Worm (Caenorhabditis elegans) whole organism, young adult: ENCODE results near the gene F13D12.10.
"Not testable (repeated sequence)": the region's sequence is repeated elsewhere in the genome, so short reads cannot be mapped to it uniquely, and the experiment has no call there.

Experiments
- B0035.1 ChIP-seq: sonication (generic microtip); optimal IDR thresholded peaks from 2 replicates; lab custom pipeline; 2016; ENCODE audit warnings: missing genetic modification characterization, mild to moderate bottlenecking, missing compliant biosample characterization, missing genotype, missing genetic modification reagents
- F22D6.2 ChIP-seq: sonication (generic microtip); optimal IDR thresholded peaks from 2 replicates; lab custom pipeline; 2016; ENCODE audit warnings: mild to moderate bottlenecking, missing genetic modification characterization, missing compliant biosample characterization
- F33H1.4 ChIP-seq: fragments of 200-800 bp; sonication (Bioruptor generic); IDR thresholded peaks from 2 replicates; pipeline ENCODE4 v1.3.6; 2022; ENCODE audit warnings: missing genetic modification reagents, missing genetic modification characterization, missing compliant biosample characterization
- F37B4.10 ChIP-seq: fragments of 200-800 bp; sonication (Bioruptor generic); IDR thresholded peaks from 2 replicates; pipeline ENCODE4 v1.3.6; 2022; ENCODE audit warnings: missing genetic modification characterization, missing compliant biosample characterization
- F39B2.1 ChIP-seq: fragments of 200-800 bp; sonication (Bioruptor generic); IDR thresholded peaks from 2 replicates; pipeline ENCODE4 v1.3.6; 2022; ENCODE audit warnings: missing genetic modification reagents, missing genetic modification characterization, missing compliant biosample characterization
- T07F8.4 ChIP-seq: sonication (generic microtip); optimal IDR thresholded peaks from 2 replicates; lab custom pipeline; 2016; ENCODE audit warnings: mild to moderate bottlenecking, missing genetic modification characterization, moderate library complexity, missing compliant biosample characterization
- Y53F4B.3 ChIP-seq: fragments of 200-800 bp; sonication (Bioruptor generic); IDR thresholded peaks from 2 replicates; pipeline ENCODE4 v1.3.6; 2022; ENCODE audit warnings: missing genetic modification reagents, missing genetic modification characterization, missing compliant biosample characterization
- Y95B8A.8 ChIP-seq: fragments of 200-800 bp; sonication (Bioruptor generic); IDR thresholded peaks from 2 replicates; pipeline ENCODE4 v1.3.6; 2022; ENCODE audit warnings: missing genetic modification reagents, missing genetic modification characterization, missing compliant biosample characterization
- akir-1 ChIP-seq: fragments of 200-800 bp; sonication (Bioruptor generic); optimal IDR thresholded peaks from 2 replicates; lab custom pipeline; 2018; ENCODE audit warnings: mild to moderate bottlenecking, missing genetic modification characterization, moderate library complexity, missing compliant biosample characterization
- aptf-2 ChIP-seq: fragments of 200-800 bp; sonication (Bioruptor generic); conservative IDR thresholded peaks from 2 replicates; pipeline ENCODE4 v1.3.6; 2022; ENCODE audit warnings: missing genetic modification reagents, missing genetic modification characterization, missing compliant biosample characterization
- aptf-3 ChIP-seq: fragments of 200-800 bp; sonication (Bioruptor generic); IDR thresholded peaks from 2 replicates; pipeline ENCODE4 v1.3.6; 2022; ENCODE audit warnings: missing genetic modification characterization, missing compliant biosample characterization
- atf-7 ChIP-seq: sonication (generic microtip); optimal IDR thresholded peaks from 2 replicates; lab custom pipeline; 2017; ENCODE audit warnings: mild to moderate bottlenecking, missing genetic modification characterization, missing compliant biosample characterization
- athp-1 ChIP-seq: sonication (generic microtip); optimal IDR thresholded peaks from 2 replicates; lab custom pipeline; 2017; ENCODE audit warnings: mild to moderate bottlenecking, missing genetic modification characterization, missing compliant biosample characterization
- attf-5 ChIP-seq: fragments of 200-800 bp; sonication (Bioruptor generic); optimal IDR thresholded peaks from 2 replicates; lab custom pipeline; 2018; ENCODE audit warnings: mild to moderate bottlenecking, missing genetic modification characterization, missing compliant biosample characterization
- attf-6 ChIP-seq: fragments of 200-800 bp; sonication (Bioruptor generic); IDR thresholded peaks from 2 replicates; pipeline ENCODE4 v1.3.6; 2022; ENCODE audit warnings: missing genetic modification reagents, missing genetic modification characterization, missing compliant biosample characterization
- bed-1 ChIP-seq: fragments of 200-800 bp; sonication (Bioruptor generic); IDR thresholded peaks from 2 replicates; pipeline ENCODE4 v1.3.6; 2022; ENCODE audit warnings: missing genetic modification reagents, missing genetic modification characterization, missing compliant biosample characterization
- ceh-100 ChIP-seq: fragments of 200-800 bp; sonication (Bioruptor generic); IDR thresholded peaks from 2 replicates; pipeline ENCODE4 v1.3.6; 2022; ENCODE audit warnings: missing genetic modification reagents, missing genetic modification characterization, missing compliant biosample characterization
- ceh-27 ChIP-seq: fragments of 200-800 bp; sonication (Bioruptor generic); optimal IDR thresholded peaks from 2 replicates; lab custom pipeline; 2018; ENCODE audit warnings: mild to moderate bottlenecking, missing genetic modification characterization, moderate library complexity, missing compliant biosample characterization
- ceh-40 ChIP-seq: fragments of 200-800 bp; sonication (Bioruptor generic); IDR thresholded peaks from 2 replicates; pipeline ENCODE4 v1.3.6; 2022; ENCODE audit warnings: missing genetic modification characterization, missing compliant biosample characterization
- ceh-58 ChIP-seq: fragments of 200-800 bp; sonication (Bioruptor generic); IDR thresholded peaks from 2 replicates; pipeline ENCODE4 v1.3.6; 2022; ENCODE audit warnings: missing genetic modification characterization, missing compliant biosample characterization
- chd-7 ChIP-seq: sonication (generic microtip); optimal IDR thresholded peaks from 2 replicates; lab custom pipeline; 2016; ENCODE audit warnings: mild to moderate bottlenecking, missing genetic modification characterization, moderate library complexity, missing compliant biosample characterization
- dpff-1 ChIP-seq: sonication (generic microtip); optimal IDR thresholded peaks from 2 replicates; lab custom pipeline; 2017; ENCODE audit warnings: mild to moderate bottlenecking, missing genetic modification characterization, missing compliant biosample characterization
- egl-44 ChIP-seq: fragments of 200-800 bp; sonication (Bioruptor generic); IDR thresholded peaks from 2 replicates; pipeline ENCODE4 v1.3.6; 2022; ENCODE audit warnings: missing genetic modification reagents, missing genetic modification characterization, missing compliant biosample characterization
- egrh-3 ChIP-seq: fragments of 200-800 bp; sonication (Bioruptor generic); IDR thresholded peaks from 2 replicates; pipeline ENCODE4 v1.3.6; 2022; ENCODE audit warnings: missing genetic modification reagents, missing genetic modification characterization, missing compliant biosample characterization
- ekl-4 ChIP-seq: fragments of 200-800 bp; sonication (Bioruptor generic); IDR thresholded peaks from 2 replicates; pipeline ENCODE4 v1.3.6; 2022; ENCODE audit warnings: missing genetic modification reagents, missing genetic modification characterization, missing compliant biosample characterization
- ets-4 ChIP-seq: fragments of 200-800 bp; sonication (Bioruptor generic); optimal IDR thresholded peaks from 2 replicates; lab custom pipeline; 2018; ENCODE audit warnings: mild to moderate bottlenecking, missing genetic modification characterization, missing compliant biosample characterization
- hmg-1.2 ChIP-seq: fragments of 200-800 bp; sonication (Bioruptor generic); IDR thresholded peaks from 2 replicates; pipeline ENCODE4 v1.3.6; 2022; ENCODE audit warnings: missing genetic modification reagents, missing genetic modification characterization, missing compliant biosample characterization
- lag-1 ChIP-seq: fragments of 200-800 bp; sonication (Bioruptor generic); IDR thresholded peaks from 2 replicates; pipeline ENCODE4 v1.3.6; 2022; ENCODE audit warnings: missing genetic modification reagents, missing genetic modification characterization, missing compliant biosample characterization
- let-607 ChIP-seq, 2 experiments: fragments of 200-800 bp in 1 of 2; sonication (Bioruptor generic) in 1 of 2; sonication (generic microtip) in 1 of 2; optimal IDR thresholded peaks; 2 replicates each; lab custom pipeline; 2016 to 2018; ENCODE audit warnings: mild to moderate bottlenecking in 2 of 2, missing compliant biosample characterization in 2 of 2, missing genetic modification characterization in 2 of 2, moderate library complexity in 2 of 2, missing genotype in 1 of 2
- lsl-1 ChIP-seq: fragments of 200-800 bp; sonication (Bioruptor generic); optimal IDR thresholded peaks from 2 replicates; lab custom pipeline; 2018; ENCODE audit warnings: mild to moderate bottlenecking, missing genetic modification characterization, moderate library complexity, missing compliant biosample characterization
- madf-10 ChIP-seq: sonication (generic microtip); optimal IDR thresholded peaks from 2 replicates; lab custom pipeline; 2016; ENCODE audit warnings: mild to moderate bottlenecking, missing genetic modification characterization, missing compliant biosample characterization
- madf-3 ChIP-seq: fragments of 200-800 bp; sonication (Bioruptor generic); IDR thresholded peaks from 2 replicates; pipeline ENCODE4 v1.3.6; 2022; ENCODE audit warnings: missing genetic modification reagents, missing genetic modification characterization, missing compliant biosample characterization
- madf-8 ChIP-seq: fragments of 200-800 bp; sonication (Bioruptor generic); conservative IDR thresholded peaks from 2 replicates; pipeline ENCODE4 v1.3.6; 2022; ENCODE audit warnings: missing genetic modification reagents, missing genetic modification characterization, missing compliant biosample characterization
- mcd-1 ChIP-seq: fragments of 200-800 bp; sonication (Bioruptor generic); IDR thresholded peaks from 2 replicates; pipeline ENCODE4 v1.3.6; 2022; ENCODE audit warnings: missing genetic modification reagents, missing genetic modification characterization, missing compliant biosample characterization
- mel-28 ChIP-seq: sonication (generic microtip); optimal IDR thresholded peaks from 2 replicates; lab custom pipeline; 2016; ENCODE audit warnings: borderline replicate concordance, mild to moderate bottlenecking, missing genetic modification characterization, missing compliant biosample characterization
- nfya-2 ChIP-seq: fragments of 200-800 bp; sonication (Bioruptor generic); IDR thresholded peaks from 2 replicates; pipeline ENCODE4 v1.3.6; 2022; ENCODE audit warnings: missing genetic modification reagents, missing genetic modification characterization, missing compliant biosample characterization
- nhr-27 ChIP-seq: fragments of 200-800 bp; sonication (Bioruptor generic); optimal IDR thresholded peaks from 2 replicates; lab custom pipeline; 2018; ENCODE audit warnings: mild to moderate bottlenecking, missing genetic modification characterization, moderate library complexity, missing compliant biosample characterization
- pbrm-1 ChIP-seq: fragments of 200-800 bp; sonication (Bioruptor generic); IDR thresholded peaks from 2 replicates; pipeline ENCODE4 v1.3.6; 2022; ENCODE audit warnings: missing genetic modification reagents, missing genetic modification characterization, missing compliant biosample characterization
- rcor-1 ChIP-seq: fragments of 200-800 bp; sonication (Bioruptor generic); IDR thresholded peaks from 2 replicates; pipeline ENCODE4 v1.3.6; 2022; ENCODE audit warnings: missing genetic modification reagents, missing genetic modification characterization, missing compliant biosample characterization
- repo-1 ChIP-seq: sonication (generic microtip); optimal IDR thresholded peaks from 2 replicates; lab custom pipeline; 2017; ENCODE audit warnings: mild to moderate bottlenecking, missing genetic modification characterization, missing compliant biosample characterization
- sea-2 ChIP-seq: fragments of 200-800 bp; sonication (Bioruptor generic); IDR thresholded peaks from 2 replicates; pipeline ENCODE4 v1.3.6; 2022; ENCODE audit warnings: missing genetic modification characterization, missing compliant biosample characterization
- snpc-4 ChIP-seq, 5 experiments: fragments of 150-350 bp in 1 of 5; sonication (generic microtip) in 4 of 5; optimal IDR thresholded peaks; 2 replicates each; lab custom pipeline; 2014 to 2018; ENCODE audit warnings: missing genetic modification characterization in 5 of 5, missing biosample characterization in 3 of 5, antibody characterized with exemption in 2 of 5, mild to moderate bottlenecking in 2 of 5, missing compliant biosample characterization in 2 of 5, missing genotype in 2 of 5, moderate library complexity in 2 of 5, missing genetic modification reagents in 1 of 5
- tbp1 ChIP-seq: fragments of 200-800 bp; sonication (Bioruptor generic); optimal IDR thresholded peaks from 2 replicates; lab custom pipeline; 2018; ENCODE audit warnings: mild to moderate bottlenecking, missing genetic modification characterization, missing compliant biosample characterization
- tbx-9 ChIP-seq: sonication (generic microtip); optimal IDR thresholded peaks from 2 replicates; lab custom pipeline; 2016; ENCODE audit warnings: borderline replicate concordance, missing genetic modification characterization, inconsistent platforms, missing compliant biosample characterization
- ztf-18 ChIP-seq: sonication (generic microtip); optimal IDR thresholded peaks from 2 replicates; lab custom pipeline; 2016; ENCODE audit warnings: missing genotype, mild to moderate bottlenecking, missing genetic modification characterization, missing compliant biosample characterization
- ztf-22 ChIP-seq: fragments of 200-800 bp; sonication (Bioruptor generic); optimal IDR thresholded peaks from 2 replicates; lab custom pipeline; 2018; ENCODE audit warnings: mild to moderate bottlenecking, missing genetic modification characterization, moderate library complexity, missing compliant biosample characterization
- ztf-25 ChIP-seq: fragments of 200-800 bp; sonication (Bioruptor generic); IDR thresholded peaks from 2 replicates; pipeline ENCODE4 v1.3.6; 2022; ENCODE audit warnings: missing genetic modification reagents, missing genetic modification characterization, missing compliant biosample characterization
- ztf-28 ChIP-seq: fragments of 200-800 bp; sonication (Bioruptor generic); IDR thresholded peaks from 2 replicates; pipeline ENCODE4 v1.3.6; 2022; ENCODE audit warnings: missing genetic modification reagents, missing genetic modification characterization, missing compliant biosample characterization

The F13D12.10 gene

DNA sequence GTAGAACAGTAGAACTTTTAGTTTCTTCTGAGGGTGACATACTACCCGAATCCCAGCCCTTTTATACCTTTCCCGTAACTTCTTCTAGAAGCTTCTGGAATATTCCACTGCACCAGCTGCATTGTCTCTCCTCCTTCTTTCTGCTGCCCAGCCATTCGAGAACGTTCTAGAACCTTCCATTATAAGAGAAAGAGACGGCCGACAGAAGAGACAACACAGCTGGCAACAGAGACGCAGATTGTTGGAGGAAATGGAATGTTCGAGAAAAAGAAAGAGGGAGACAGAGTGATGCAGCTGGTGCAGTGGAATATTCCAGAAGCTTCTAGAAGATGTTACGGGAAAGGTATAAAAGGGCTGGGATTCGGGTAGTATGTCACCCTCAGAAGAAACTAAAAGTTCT, 45.7 kb downstream of the F13D12.10 start, which contains the start of the genes F44E5.4 and F44E5.5 (continued):
- TF ChIP-seq ets-4 (GFP tag; lab: Kevin White, UChicago) (peak; percentile 92), repo-1 (tag; lab: Kevin White, UChicago) (peak; percentile 97), aptf-2 (GFP tag; lab: Robert Waterston, UW) (peak; percentile 88), ceh-27 (GFP tag; lab: Kevin White, UChicago) (peak; percentile 83), ztf-18 (tag; lab: Kevin White, UChicago) (peak; percentile 48), bed-1 (GFP tag; lab: Robert Waterston, UW) (peak; percentile 99), rcor-1 (GFP tag; lab: Robert Waterston, UW) (peak; percentile 92), ceh-58 (GFP tag; lab: Robert Waterston, UW) (peak; percentile 97), nfya-2 (GFP tag; lab: Robert Waterston, UW) (peak; percentile 96), lag-1 (GFP tag; lab: Robert Waterston, UW) (0 out of 2 replicates have a peak, but pooled peaks have one; percentile 89), Y53F4B.3 (GFP tag; lab: Robert Waterston, UW) (peak; percentile 38; the same call in 1 of the 2 replicates), lsl-1 (GFP tag; lab: Kevin White, UChicago) (peak; percentile 65), ceh-100 (GFP tag; lab: Robert Waterston, UW) (peak; percentile 88), F37B4.10 (GFP tag; lab: Robert Waterston, UW) (peak; percentile 95; the same call in 1 of the 2 replicates), akir-1 (peak; percentile 72), let-607 (tag; optimal IDR thresholded peaks at IDR 0.05; lab: Kevin White, UChicago) (peak; percentile 88 to 90), ekl-4 (GFP tag; lab: Robert Waterston, UW) (peak; percentile 99), madf-10 (tag; lab: Kevin White, UChicago) (peak; percentile 79), ztf-28 (peak; percentile 79), pbrm-1 (GFP tag; lab: Robert Waterston, UW) (peak; percentile 99), hmg-1.2 (peak; percentile 100), F33H1.4 (peak; percentile 77), attf-5 (GFP tag; lab: Kevin White, UChicago) (peak; percentile 46), athp-1 (peak; percentile 98), Y95B8A.8 (GFP tag; lab: Robert Waterston, UW) (peak; percentile 97), madf-3 (GFP tag; lab: Robert Waterston, UW) (peak; percentile 93), mcd-1 (peak; percentile 97), ztf-25 (peak; percentile 75; the same call in 1 of the 2 replicates), T07F8.4 (peak; percentile 55), F39B2.1 (GFP tag; lab: Robert Waterston, UW) (peak; percentile 96), tbx-9 (peak; percentile 93), ztf-22 (GFP tag; lab: Kevin White, UChicago) (peak; percentile 97), madf-8 (0 out of 2 replicates have a peak, but pooled peaks have one; percentile 19), snpc-4 (tag; optimal IDR thresholded peaks at IDR 0.05; lab: Kevin White, UChicago) (peak in 2 of 4 experiments; percentile 57 to 61), egrh-3 (peak; percentile 93), mel-28 (tag; lab: Kevin White, UChicago) (peak; percentile 85), F22D6.2 (tag; lab: Kevin White, UChicago) (peak; percentile 88), egl-44 (peak; percentile 98), ceh-40 (peak; percentile 95), B0035.1 (tag; lab: Kevin White, UChicago) (peak; percentile 90), dpff-1 (tag; lab: Kevin White, UChicago) (peak; percentile 93), nhr-27 (tag; lab: Kevin White, UChicago) (peak; percentile 98), aptf-3 (peak; percentile 100), atf-7 (tag; lab: Kevin White, UChicago) (peak; percentile 99), chd-7 (peak; percentile 99), tbp1 (peak; percentile 74), attf-6 (peak; percentile 86), sea-2 (peak; percentile 99)
- not testable (repeated sequence) for TF ChIP-seq snpc-4 (GFP tag; optimal IDR thresholded peaks at IDR 0.05; lab: Kevin White, UChicago)
